Worm (Caenorhabditis elegans) whole organism, L4 larva: ENCODE data around the gene C50F4.12.
A peak's percentile ranks its signal among the peaks of the same experiment; 100 is the strongest.

ENCODE experiments used
- ZK546.5 ChIP-seq, 2 experiments: sonication (generic microtip); optimal IDR thresholded peaks; 2 replicates each; lab custom pipeline; 2017; ENCODE audit warnings: missing biosample characterization in 2 of 2, missing genetic modification characterization in 2 of 2
- aha-1 ChIP-seq: fragments of 150-350 bp; peaks from one replicate; lab custom pipeline; 2014; ENCODE audit warnings: missing biosample characterization, missing genetic modification characterization
- nhr-11 ChIP-seq: fragments of 150-350 bp; optimal IDR thresholded peaks from 2 replicates; lab custom pipeline; 2014; ENCODE audit warnings: missing biosample characterization, missing genetic modification characterization
- ztf-11 ChIP-seq: fragments of 150-350 bp; optimal IDR thresholded peaks from 2 replicates; lab custom pipeline; 2014; ENCODE audit warnings: missing biosample characterization, missing genetic modification characterization

- TF ChIP-seq aha-1 (tag; lab: Kevin White, UChicago) (peak; percentile 97), nhr-11 (tag; lab: Kevin White, UChicago) (no peak), ZK546.5 (tag; optimal IDR thresholded peaks at IDR 0.05; lab: Kevin White, UChicago) (no peak), ztf-11 (tag; lab: Kevin White, UChicago) (no peak)
Measured at ce11 chrV:9509597-9509996, 29.9 kb downstream of the C50F4.12 start.
